Fruit fly (Drosophila melanogaster) whole organism, prepupa: ENCODE results near the gene Rev1.

Experiments
- Blimp-1 ChIP-seq: fragments of 200-800 bp; sonication (Bioruptor generic); optimal IDR thresholded peaks from 3 replicates; lab custom pipeline; 2017; ENCODE audit warnings: missing biosample characterization, missing genetic modification characterization, mild to moderate bottlenecking, moderate library complexity, missing genetic modification reagents
- CG4318 ChIP-seq: fragments of 200-800 bp; sonication (Bioruptor generic); optimal IDR thresholded peaks from 3 replicates; lab custom pipeline; 2017; ENCODE audit warnings: missing biosample characterization, mild to moderate bottlenecking, missing genetic modification characterization
- CG8119 ChIP-seq: fragments of 200-800 bp; sonication (Bioruptor generic); IDR thresholded peaks from 3 replicates; pipeline ENCODE4 v1.3.6; 2022; ENCODE audit warnings: missing biosample characterization, missing genetic modification characterization
- CG9139 ChIP-seq: fragments of 200-800 bp; sonication (Bioruptor generic); optimal IDR thresholded peaks from 3 replicates; lab custom pipeline; 2017; ENCODE audit warnings: missing biosample characterization, mild to moderate bottlenecking, missing genetic modification characterization
- Eip93F ChIP-seq: fragments of 200-800 bp; sonication (Bioruptor generic); optimal IDR thresholded peaks from 2 replicates; lab custom pipeline; 2016; ENCODE audit warnings: missing biosample characterization, mild to moderate bottlenecking, missing genetic modification characterization
- Ets21C ChIP-seq: fragments of 200-800 bp; sonication (Bioruptor generic); optimal IDR thresholded peaks from 3 replicates; lab custom pipeline; 2016; ENCODE audit warnings: missing biosample characterization, missing genetic modification characterization
- Hr39 ChIP-seq: fragments of 200-800 bp; sonication (Bioruptor generic); optimal IDR thresholded peaks from 2 replicates; lab custom pipeline; 2016; ENCODE audit warnings: missing biosample characterization, missing genetic modification characterization
- Lpt ChIP-seq: fragments of 200-800 bp; sonication (Bioruptor generic); optimal IDR thresholded peaks from 3 replicates; lab custom pipeline; 2016; ENCODE audit warnings: missing biosample characterization, missing genetic modification characterization
- cyc ChIP-seq: fragments of 200-800 bp; sonication (Bioruptor generic); optimal IDR thresholded peaks from 3 replicates; lab custom pipeline; 2016; ENCODE audit warnings: missing biosample characterization, missing genetic modification characterization
- fd59A ChIP-seq: fragments of 200-800 bp; sonication (Bioruptor generic); optimal IDR thresholded peaks from 2 replicates; lab custom pipeline; 2017; ENCODE audit warnings: missing biosample characterization, mild to moderate bottlenecking, missing genetic modification characterization, missing genetic modification reagents
- net ChIP-seq: fragments of 200-800 bp; sonication (Bioruptor generic); optimal IDR thresholded peaks from 3 replicates; lab custom pipeline; 2016; ENCODE audit warnings: missing biosample characterization, missing genetic modification characterization
- svp ChIP-seq: fragments of 200-800 bp; sonication (Bioruptor generic); peaks from one replicate; lab custom pipeline; 2016; ENCODE audit warnings: missing biosample characterization, missing genetic modification characterization

dm6 chr3L:666544-666943 is 12.4 kb downstream of the Rev1 start:
- TF ChIP-seq CG8119 = no peak
- TF ChIP-seq fd59A (GFP tag; lab: Kevin White, UChicago) = no peak
- peak; percentile 12 for TF ChIP-seq cyc
- no peak for TF ChIP-seq net (GFP tag; lab: Kevin White, UChicago)
- TF ChIP-seq svp (GFP tag; lab: Kevin White, UChicago) = peak; percentile 72
- TF ChIP-seq Lpt (GFP tag; lab: Kevin White, UChicago) = no peak
- no peak for TF ChIP-seq Eip93F (GFP tag; lab: Kevin White, UChicago)
- peak; percentile 36 for TF ChIP-seq Hr39
- TF ChIP-seq Blimp-1 (GFP tag; lab: Kevin White, UChicago) = no peak
- no peak for TF ChIP-seq CG9139 (GFP tag; lab: Kevin White, UChicago)
- TF ChIP-seq Ets21C (GFP tag; lab: Kevin White, UChicago) = no peak
- TF ChIP-seq CG4318 = no peak
